Worm (Caenorhabditis elegans): Measurements from ENCODE around the gene sri-32.

ce11 chrII:3148404-3148803 is 5.9 kb downstream of the sri-32 start:
- TF ChIP-seq unc-62 (GFP tag; optimal IDR thresholded peaks at IDR 0.05) = no peak
- TF ChIP-seq ZK546.5 (tag; optimal IDR thresholded peaks at IDR 0.05) = no peak
- no peak for TF ChIP-seq nhr-77 (tag; optimal IDR thresholded peaks at IDR 0.05)
- no peak for TF ChIP-seq skn-1 (tag; optimal IDR thresholded peaks at IDR 0.05)
- no peak for TF ChIP-seq ztf-4 (tag; optimal IDR thresholded peaks at IDR 0.05)
- TF ChIP-seq nhr-76 (tag; optimal IDR thresholded peaks at IDR 0.05) = no peak
- no peak for TF ChIP-seq lin-39 (tag; optimal IDR thresholded peaks at IDR 0.05)
- TF ChIP-seq zag-1 (tag; optimal IDR thresholded peaks at IDR 0.05) = no peak

Data from whole organism, L3 larva.